Worm (Caenorhabditis elegans) whole organism, mixed stage, embryonic: ENCODE results near the gene ZK697.8.

ENCODE experiments used
- cnd-1 ChIP-seq: fragments of 200-800 bp; sonication (Bioruptor generic); optimal IDR thresholded peaks from 2 replicates; lab custom pipeline; 2018; ENCODE audit warnings: mild to moderate bottlenecking, missing genetic modification characterization, missing compliant biosample characterization
- mep-1 ChIP-seq: fragments of 150-350 bp; optimal IDR thresholded peaks from 2 replicates; lab custom pipeline; 2017; ENCODE audit warnings: missing biosample characterization, missing genetic modification reagents, missing genetic modification characterization, inconsistent platforms
- nhr-12 ChIP-seq: fragments of 150-350 bp; optimal IDR thresholded peaks from 2 replicates; lab custom pipeline; 2014; ENCODE audit warnings: missing biosample characterization, missing genetic modification characterization
- snpc-4 ChIP-seq: fragments of 150-350 bp; optimal IDR thresholded peaks from 2 replicates; lab custom pipeline; 2014; ENCODE audit warnings: missing biosample characterization, missing genetic modification characterization
- sptf-1 ChIP-seq: sonication (generic microtip); optimal IDR thresholded peaks from 2 replicates; lab custom pipeline; 2017; ENCODE audit warnings: mild to moderate bottlenecking, missing genetic modification characterization, moderate library complexity, missing compliant biosample characterization
- unc-39 ChIP-seq: fragments of 150-350 bp; optimal IDR thresholded peaks from 2 replicates; lab custom pipeline; 2014; ENCODE audit warnings: missing biosample characterization, missing genetic modification characterization

DNA sequence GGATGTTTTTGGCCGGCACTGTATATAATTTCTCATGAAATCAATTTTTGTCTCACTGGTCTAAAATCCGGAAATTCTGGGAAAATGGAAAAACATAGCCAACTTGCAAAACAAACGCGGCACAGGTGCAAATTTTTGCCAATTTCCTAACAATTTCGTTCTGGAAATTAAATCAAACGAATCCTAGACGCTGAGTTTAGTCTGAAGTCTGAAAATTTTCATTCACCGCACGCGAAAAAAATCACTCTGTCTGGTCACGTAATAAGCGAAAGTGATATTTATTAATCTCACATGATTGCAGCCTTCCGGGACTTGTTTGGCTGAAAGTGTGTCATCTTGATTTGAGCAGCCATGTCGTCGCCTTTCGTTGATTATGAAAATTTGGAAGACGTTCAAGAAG, 32.1 kb downstream of the ZK697.8 start, which contains the start of gene srw-103:
- TF ChIP-seq sptf-1 (tag; lab: Kevin White, UChicago) (no peak), unc-39 (no peak), nhr-12 (tag; lab: Kevin White, UChicago) (no peak), snpc-4 (tag; lab: Kevin White, UChicago) (no peak), cnd-1 (tag; lab: Kevin White, UChicago) (no peak), mep-1 (tag; lab: Kevin White, UChicago) (no peak)
